Fruit fly (Drosophila melanogaster): ENCODE results near the gene RanBP3.

RanBP3 gene

dm6 chr3R:23713901-23714300 lies 38.7 kb downstream of the RanBP3 start (continued):
- peak; percentile 82 for TF ChIP-seq unpg (GFP tag; optimal IDR thresholded peaks at IDR 0.05)
- TF ChIP-seq Hr3 (GFP tag; optimal IDR thresholded peaks at IDR 0.05) = peak; percentile 66
- TF ChIP-seq danr (GFP tag; IDR thresholded peaks at IDR 0.05) = no peak
- TF ChIP-seq lbe (GFP tag; optimal IDR thresholded peaks at IDR 0.05) = peak; percentile 77
- peak; percentile 78 for TF ChIP-seq CG4820 (GFP tag; optimal IDR thresholded peaks at IDR 0.05)
- TF ChIP-seq CG17361 (GFP tag; IDR thresholded peaks at IDR 0.05) = 0 out of 3 replicates have a peak, but pooled peaks have one; percentile 32
- TF ChIP-seq CG7372 (GFP tag; IDR thresholded peaks at IDR 0.05) = no peak
- peak; percentile 74 for TF ChIP-seq CG31441 (GFP tag; IDR thresholded peaks at IDR 0.05)
- TF ChIP-seq pzg (GFP tag; optimal IDR thresholded peaks at IDR 0.05) = no peak
- peak; percentile 46 for TF ChIP-seq CG13775 (GFP tag; optimal IDR thresholded peaks at IDR 0.05)
- TF ChIP-seq org-1 (GFP tag; optimal IDR thresholded peaks at IDR 0.05) = peak; percentile 18
- TF ChIP-seq CG18599 (GFP tag; optimal IDR thresholded peaks at IDR 0.05) = peak; percentile 34
- TF ChIP-seq gsb (GFP tag; IDR thresholded peaks at IDR 0.05) = no peak
- no peak for TF ChIP-seq HmgD (GFP tag; optimal IDR thresholded peaks at IDR 0.05)
- TF ChIP-seq CG10462 (GFP tag; optimal IDR thresholded peaks at IDR 0.05) = peak; percentile 50
- peak; percentile 24; the same call in 1 of the 2 replicates for TF ChIP-seq stc (GFP tag; IDR thresholded peaks at IDR 0.05)
- TF ChIP-seq CG11723 (GFP tag; optimal IDR thresholded peaks at IDR 0.05) = no peak
- TF ChIP-seq pan (optimal IDR thresholded peaks at IDR 0.05) = no peak
- TF ChIP-seq pan (GFP tag; optimal IDR thresholded peaks at IDR 0.05 in 1 of 2, IDR thresholded peaks at IDR 0.05 in 1 of 2) = peak in 1 of 2 experiments; percentile 64
- TF ChIP-seq pnt (GFP tag; optimal IDR thresholded peaks at IDR 0.05) = peak; percentile 34
- TF ChIP-seq ab (GFP tag; optimal IDR thresholded peaks at IDR 0.05) = peak; percentile 13
- TF ChIP-seq Antp (GFP tag; optimal IDR thresholded peaks at IDR 0.05) = peak; percentile 46
- peak; percentile 26 for TF ChIP-seq CG3838 (GFP tag; optimal IDR thresholded peaks at IDR 0.05)
- TF ChIP-seq Vsx1 (GFP tag; optimal IDR thresholded peaks at IDR 0.05) = peak; percentile 39
- peak; percentile 79 for TF ChIP-seq zen (tag; optimal IDR thresholded peaks at IDR 0.05)
- peak; percentile 28 for TF ChIP-seq kay (GFP tag; optimal IDR thresholded peaks at IDR 0.05)
- TF ChIP-seq zfh2 (GFP tag; optimal IDR thresholded peaks at IDR 0.05) = no peak
- TF ChIP-seq jing (GFP tag; optimal IDR thresholded peaks at IDR 0.05) = peak; percentile 29
- TF ChIP-seq ATbp (GFP tag; optimal IDR thresholded peaks at IDR 0.05) = peak; percentile 59
- TF ChIP-seq PHDP (tag; optimal IDR thresholded peaks at IDR 0.05) = peak; percentile 72
- peak; percentile 59 for TF ChIP-seq CG5245 (GFP tag; optimal IDR thresholded peaks at IDR 0.05)
- no peak for TF ChIP-seq CG4617 (GFP tag; optimal IDR thresholded peaks at IDR 0.05; ENCODE audit: borderline replicate concordance)
- peak; percentile 65 for TF ChIP-seq slbo (GFP tag; IDR thresholded peaks at IDR 0.05)
- no peak for TF ChIP-seq schlank (tag; optimal IDR thresholded peaks at IDR 0.05)
- TF ChIP-seq crc (GFP tag; optimal IDR thresholded peaks at IDR 0.05) = peak; percentile 2
- peak; percentile 25 for TF ChIP-seq trem (tag; optimal IDR thresholded peaks at IDR 0.05)
- TF ChIP-seq CG1529 (GFP tag; optimal IDR thresholded peaks at IDR 0.05) = peak; percentile 51
- TF ChIP-seq Deaf1 (tag; optimal IDR thresholded peaks at IDR 0.05) = peak; percentile 4
- peak; percentile 53; the same call in 1 of the 2 replicates for TF ChIP-seq Atf6 (GFP tag; IDR thresholded peaks at IDR 0.05)
- peak; percentile 70; the same call in 2 of the 3 replicates for TF ChIP-seq otp (GFP tag; IDR thresholded peaks at IDR 0.05)
- TF ChIP-seq scrt (GFP tag; optimal IDR thresholded peaks at IDR 0.05) = peak; percentile 14
- TF ChIP-seq sug (tag; optimal IDR thresholded peaks at IDR 0.05) = peak; percentile 5
- no peak for TF ChIP-seq CG15073 (GFP tag; optimal IDR thresholded peaks at IDR 0.05)
- TF ChIP-seq CG17385 (GFP tag; optimal IDR thresholded peaks at IDR 0.05) = peak; percentile 58
- TF ChIP-seq Xrp1 (GFP tag; IDR thresholded peaks at IDR 0.05) = peak; percentile 72
- TF ChIP-seq Asciz (GFP tag; optimal IDR thresholded peaks at IDR 0.05) = peak; percentile 29
- TF ChIP-seq Dad (GFP tag; optimal IDR thresholded peaks at IDR 0.05) = peak; percentile 51
- TF ChIP-seq sim (GFP tag; IDR thresholded peaks at IDR 0.05) = no peak
- peak; percentile 33 for TF ChIP-seq CG33557 (GFP tag; optimal IDR thresholded peaks at IDR 0.05)
- peak; percentile 71 for TF ChIP-seq tin (GFP tag; optimal IDR thresholded peaks at IDR 0.05)
- TF ChIP-seq CG9817 (tag; optimal IDR thresholded peaks at IDR 0.05) = peak; percentile 34
